Fruit fly (Drosophila melanogaster): Measurements from ENCODE around the gene PQBP1.
A peak's percentile ranks its signal among the peaks of the same experiment; 100 is the strongest.

The PQBP1 gene

DNA sequence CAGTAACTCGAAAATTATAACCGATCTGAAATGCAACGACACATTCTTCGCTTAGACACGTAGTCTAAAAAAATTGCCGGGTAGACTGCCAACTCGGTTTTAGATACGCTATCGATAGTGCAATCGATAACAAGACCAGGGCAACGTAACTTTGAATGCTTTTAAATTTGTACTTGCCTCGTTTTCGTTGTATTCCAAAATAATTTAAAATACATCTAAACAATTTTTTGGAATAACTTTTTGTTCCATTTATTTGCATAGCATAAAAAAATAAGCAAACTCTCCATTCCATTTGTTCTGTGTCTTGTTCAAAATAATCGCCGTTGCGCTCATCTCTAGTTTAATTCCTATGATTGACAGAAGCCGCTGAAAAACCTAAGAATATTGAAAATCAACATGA, 4.0 kb downstream of the PQBP1 start, which contains the start of the genes Stt3B and CG11839 (continued):
- TF ChIP-seq sima (GFP tag; optimal IDR thresholded peaks at IDR 0.05) (peak; percentile 10), CG14050 (GFP tag; IDR thresholded peaks at IDR 0.05) (peak; percentile 55), NC2α (GFP tag; optimal IDR thresholded peaks at IDR 0.05) (no peak), Vsx1 (GFP tag; optimal IDR thresholded peaks at IDR 0.05) (no peak), ato (GFP tag; IDR thresholded peaks at IDR 0.05; ENCODE audit: partially characterized antibody) (peak; percentile 69), CG14667 (GFP tag; IDR thresholded peaks at IDR 0.05) (no peak; the same call in 1 of the 2 replicates), BEAF-32 (GFP tag; optimal IDR thresholded peaks at IDR 0.05) (peak; percentile 97), CG31441 (GFP tag; IDR thresholded peaks at IDR 0.05) (no peak), al (GFP tag; IDR thresholded peaks at IDR 0.05) (peak; percentile 73), Hand (GFP tag; optimal IDR thresholded peaks at IDR 0.05) (no peak), gsb (GFP tag; IDR thresholded peaks at IDR 0.05) (no peak), CG17361 (GFP tag; IDR thresholded peaks at IDR 0.05) (no peak; the same call in 1 of the 3 replicates), Optix (GFP tag; IDR thresholded peaks at IDR 0.05) (peak; percentile 40; the same call in 1 of the 3 replicates), YL-1 (GFP tag; optimal IDR thresholded peaks at IDR 0.05) (peak; percentile 79), CG10959 (GFP tag; IDR thresholded peaks at IDR 0.05) (no peak), Elba2 (GFP tag; optimal IDR thresholded peaks at IDR 0.05) (peak; percentile 24), unpg (GFP tag; optimal IDR thresholded peaks at IDR 0.05) (no peak), Eip74EF (GFP tag; optimal IDR thresholded peaks at IDR 0.05) (no peak), ara (GFP tag; IDR thresholded peaks at IDR 0.05) (no peak; the same call in 1 of the 2 replicates), zen (tag; optimal IDR thresholded peaks at IDR 0.05) (peak; percentile 48), Atf3 (GFP tag; optimal IDR thresholded peaks at IDR 0.05) (peak; percentile 45), phol (tag; optimal IDR thresholded peaks at IDR 0.05) (peak; percentile 82), CG8281 (tag; optimal IDR thresholded peaks at IDR 0.05) (no peak), CG17568 (GFP tag; optimal IDR thresholded peaks at IDR 0.05) (no peak), pzg (GFP tag; optimal IDR thresholded peaks at IDR 0.05) (peak; percentile 85), toy (GFP tag; IDR thresholded peaks at IDR 0.05) (no peak), Hr39 (optimal IDR thresholded peaks at IDR 0.05) (no peak), stwl (tag; optimal IDR thresholded peaks at IDR 0.05) (peak; percentile 80), oc (tag; optimal IDR thresholded peaks at IDR 0.05) (no peak), ems (GFP tag; optimal IDR thresholded peaks at IDR 0.05) (peak; percentile 82), CG6765 (GFP tag; optimal IDR thresholded peaks at IDR 0.05) (peak; percentile 4), jumu (GFP tag; optimal IDR thresholded peaks at IDR 0.05) (peak; percentile 82), CG9437 (GFP tag; optimal IDR thresholded peaks at IDR 0.05) (peak; percentile 71), CG5245 (GFP tag; optimal IDR thresholded peaks at IDR 0.05) (peak; percentile 42), Dbx (GFP tag; IDR thresholded peaks at IDR 0.05) (peak; percentile 80), CG12769 (tag; optimal IDR thresholded peaks at IDR 0.05) (no peak), HLH54F (GFP tag; optimal IDR thresholded peaks at IDR 0.05) (peak; percentile 79), Kr (GFP tag; optimal IDR thresholded peaks at IDR 0.05) (no peak), ase (GFP tag; IDR thresholded peaks at IDR 0.05) (no peak; the same call in 2 of the 3 replicates), ken (GFP tag; IDR thresholded peaks at IDR 0.05) (peak; percentile 58; the same call in 2 of the 3 replicates), CG17186 (GFP tag; optimal IDR thresholded peaks at IDR 0.05) (peak; percentile 41), ranshi (GFP tag; IDR thresholded peaks at IDR 0.05) (no peak), CG9876 (GFP tag; optimal IDR thresholded peaks at IDR 0.05) (peak; percentile 71), CG2712 (tag; optimal IDR thresholded peaks at IDR 0.05) (peak; percentile 85), sna (GFP tag; IDR thresholded peaks at IDR 0.05; ENCODE audit: partially characterized antibody) (peak; percentile 93), Oaz (GFP tag; IDR thresholded peaks at IDR 0.05) (0 out of 2 replicates have a peak, but pooled peaks have one; percentile 55), CG8478 (optimal IDR thresholded peaks at IDR 0.05) (no peak), CG2678 (tag; optimal IDR thresholded peaks at IDR 0.05) (no peak), vnd (GFP tag; IDR thresholded peaks at IDR 0.05; ENCODE audit: partially characterized antibody) (peak; percentile 90), chinmo (GFP tag; IDR thresholded peaks at IDR 0.05; ENCODE audit: partially characterized antibody) (peak; percentile 64; the same call in 2 of the 4 replicates), CG11456 (GFP tag; IDR thresholded peaks at IDR 0.05) (no peak)

Measured in whole organism, embryonic.